Fruit fly (Drosophila melanogaster) whole organism, adult: ENCODE measurements around the gene Aven.

Experiments used
- CG14711 ChIP-seq: fragments of 200-800 bp; sonication (Bioruptor generic); optimal IDR thresholded peaks from 2 replicates; lab custom pipeline; 2018; ENCODE audit warnings: missing biosample characterization, mild to moderate bottlenecking, missing genetic modification characterization, moderate library complexity
- CG1620 ChIP-seq: fragments of 200-800 bp; sonication (Bioruptor generic); optimal IDR thresholded peaks from 2 replicates; lab custom pipeline; 2016; ENCODE audit warnings: missing biosample characterization, missing genetic modification characterization
- CG33017 ChIP-seq: fragments of 200-800 bp; sonication (Bioruptor generic); optimal IDR thresholded peaks from 2 replicates; lab custom pipeline; 2018; ENCODE audit warnings: missing biosample characterization, mild to moderate bottlenecking, missing genetic modification characterization, moderate library complexity
- CG7045 ChIP-seq: fragments of 200-800 bp; sonication (Bioruptor generic); optimal IDR thresholded peaks from 2 replicates; lab custom pipeline; 2017; ENCODE audit warnings: missing biosample characterization, mild to moderate bottlenecking, missing genetic modification characterization
- Crg-1 ChIP-seq: fragments of 200-800 bp; sonication (Bioruptor generic); optimal IDR thresholded peaks from 2 replicates; lab custom pipeline; 2016; ENCODE audit warnings: missing biosample characterization, missing genetic modification characterization
- Mnt ChIP-seq: fragments of 200-800 bp; sonication (Bioruptor generic); optimal IDR thresholded peaks from 2 replicates; lab custom pipeline; 2016; ENCODE audit warnings: missing biosample characterization, mild to moderate bottlenecking, missing genetic modification characterization
- bab1 ChIP-seq: fragments of 200-800 bp; sonication (Bioruptor generic); optimal IDR thresholded peaks from 3 replicates; lab custom pipeline; 2019; ENCODE audit warnings: missing biosample characterization, mild to moderate bottlenecking, missing genetic modification characterization, moderate library complexity
- cic ChIP-seq: fragments of 200-800 bp; sonication (Bioruptor generic); optimal IDR thresholded peaks from 2 replicates; lab custom pipeline; 2017; ENCODE audit warnings: missing biosample characterization, mild to moderate bottlenecking, missing genetic modification characterization, moderate library complexity
- cnc ChIP-seq, 2 experiments: fragments of >200 bp; optimal IDR thresholded peaks; 2 replicates each; lab custom pipeline; 2017
- kay ChIP-seq: fragments of 200-800 bp; sonication (Bioruptor generic); peaks from one replicate; lab custom pipeline; 2016; ENCODE audit warnings: missing biosample characterization, missing genetic modification characterization, borderline replicate concordance
- ovo ChIP-seq: fragments of 200-800 bp; sonication (Bioruptor generic); optimal IDR thresholded peaks from 2 replicates; lab custom pipeline; 2016; ENCODE audit warnings: missing biosample characterization, missing genetic modification characterization
- tj ChIP-seq: fragments of 200-800 bp; sonication (Bioruptor generic); optimal IDR thresholded peaks from 3 replicates; lab custom pipeline; 2017; ENCODE audit warnings: missing biosample characterization, mild to moderate bottlenecking, missing genetic modification characterization, moderate library complexity
- toe ChIP-seq: fragments of 200-800 bp; sonication (Bioruptor generic); optimal IDR thresholded peaks from 2 replicates; lab custom pipeline; 2016; ENCODE audit warnings: missing biosample characterization, missing genetic modification characterization

DNA sequence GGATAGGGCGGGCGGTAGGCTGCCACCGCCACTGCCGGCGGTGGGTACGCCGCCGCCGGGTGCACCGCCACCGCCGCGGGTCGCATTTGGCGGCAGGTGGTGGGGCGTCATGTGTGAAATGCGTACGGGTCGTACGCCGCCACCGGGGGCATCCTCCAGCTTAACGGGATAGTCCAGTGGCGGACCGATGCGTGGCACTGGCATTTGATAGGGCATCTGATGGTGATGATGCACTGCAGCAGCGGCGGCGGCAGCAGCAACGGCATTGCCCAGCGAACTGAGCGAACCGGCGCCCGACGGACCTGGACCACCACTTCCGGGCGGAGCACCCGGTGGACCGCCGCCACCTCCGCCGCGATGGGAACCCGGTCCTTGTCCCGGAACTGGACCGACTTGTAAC is 47.5 kb downstream of the Aven start:
- TF ChIP-seq kay (GFP tag; lab: Kevin White, UChicago), result no peak
- no peak for TF ChIP-seq CG14711 (tag; lab: Kevin White, UChicago)
- no peak for TF ChIP-seq Mnt (GFP tag; lab: Kevin White, UChicago)
- TF ChIP-seq cic (GFP tag; lab: Kevin White, UChicago), result no peak
- no peak for TF ChIP-seq CG7045 (GFP tag; lab: Kevin White, UChicago)
- TF ChIP-seq bab1, result no peak
- no peak for TF ChIP-seq Crg-1 (GFP tag; lab: Kevin White, UChicago)
- no peak for TF ChIP-seq toe (GFP tag; lab: Kevin White, UChicago)
- TF ChIP-seq CG1620, result no peak
- TF ChIP-seq tj (GFP tag; lab: Kevin White, UChicago), result no peak
- no peak for TF ChIP-seq ovo (GFP tag; lab: Kevin White, UChicago)
- TF ChIP-seq CG33017 (tag; lab: Kevin White, UChicago), result no peak
- no peak for TF ChIP-seq cnc (optimal IDR thresholded peaks at IDR 0.05; lab: Kevin White, UChicago)
